Worm (Caenorhabditis elegans) whole organism, dauer: ENCODE results near the gene bicd-1.
"Not testable (repeated sequence)": the region's sequence is repeated elsewhere in the genome, so short reads cannot be mapped to it uniquely, and the experiment has no call there.

Experiments used
- unc-62 ChIP-seq: sonication (generic microtip); optimal IDR thresholded peaks from 2 replicates; lab custom pipeline; 2017; ENCODE audit warnings: missing biosample characterization, missing genetic modification reagents, missing genetic modification characterization

The bicd-1 gene

ce11 chrIV:6591010-6591746 is 19.0 kb upstream of the bicd-1 start, which contains the start of the genes nspb-1 and nspb-2:
nspb-1 (minus strand) TSS chrIV:6591110.
nspb-2 (plus strand) TSS chrIV:6591696.
- TF ChIP-seq unc-62 (GFP tag; lab: Kevin White, UChicago): not testable (repeated sequence)

DNA sequence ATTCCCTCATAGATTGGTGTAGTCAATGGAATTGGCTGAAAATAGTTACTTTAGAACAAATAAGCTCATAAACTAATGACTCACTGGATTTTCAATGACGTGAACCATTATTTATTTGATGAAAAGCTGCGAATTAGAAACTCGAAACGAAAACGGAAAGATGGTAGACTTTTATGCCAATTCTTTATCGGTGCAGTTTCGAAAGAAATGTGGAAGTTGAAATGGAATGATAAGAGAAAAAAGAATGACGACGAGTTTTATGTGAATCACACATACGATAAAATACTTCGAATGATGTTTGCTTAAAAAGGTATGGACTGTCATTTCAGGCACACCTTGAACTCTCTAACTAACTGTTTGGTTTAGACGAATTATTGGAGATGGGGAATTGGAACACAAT is 17.9 kb upstream of the bicd-1 start, which contains the start of the genes lec-11 and irld-7:
Gene lec-11, minus strand, starts transcription at position 126 of the 400 bp plus-strand sequence.
Gene irld-7, plus strand, starts transcription at position 332 of the 400 bp plus-strand sequence.
- TF ChIP-seq unc-62 (GFP tag; lab: Kevin White, UChicago): no peak

- no peak for TF ChIP-seq unc-62 (GFP tag; lab: Kevin White, UChicago)
Measured at ce11 chrIV:6588080-6588613, 16.0 kb upstream of the bicd-1 start.

DNA sequence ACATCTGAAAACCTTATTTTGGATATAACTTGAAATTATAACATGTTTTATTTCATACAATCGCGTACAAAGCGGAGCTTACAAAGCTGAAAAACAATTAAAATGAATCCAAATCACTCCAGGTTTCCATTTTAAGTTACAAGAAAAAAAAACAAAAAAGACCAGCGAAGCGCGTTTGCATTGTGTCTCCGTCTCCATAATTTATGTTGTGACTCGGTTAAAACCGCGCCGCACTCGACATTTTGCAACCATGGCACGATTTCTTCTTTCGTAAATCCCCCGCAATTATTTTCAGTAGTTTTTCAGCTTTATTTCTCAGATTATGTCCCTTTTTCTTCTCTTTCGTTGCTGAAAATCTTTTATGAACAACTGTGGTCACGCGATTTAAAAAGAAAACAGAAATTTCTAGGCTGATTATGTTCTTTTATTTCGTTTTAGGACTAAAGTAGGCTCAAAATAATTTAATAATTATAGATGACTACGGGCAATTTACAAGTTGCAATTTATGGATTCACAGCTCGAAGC is 13.3 kb upstream of the bicd-1 start, which contains the start of the genes F38A5.2 and dnj-11:
Gene F38A5.2, minus strand, starts transcription at position 4 of the 525 bp plus-strand sequence.
Gene dnj-11, plus strand, starts transcription at position 475 of the 525 bp plus-strand sequence.
- TF ChIP-seq unc-62 (GFP tag; lab: Kevin White, UChicago): no peak

DNA sequence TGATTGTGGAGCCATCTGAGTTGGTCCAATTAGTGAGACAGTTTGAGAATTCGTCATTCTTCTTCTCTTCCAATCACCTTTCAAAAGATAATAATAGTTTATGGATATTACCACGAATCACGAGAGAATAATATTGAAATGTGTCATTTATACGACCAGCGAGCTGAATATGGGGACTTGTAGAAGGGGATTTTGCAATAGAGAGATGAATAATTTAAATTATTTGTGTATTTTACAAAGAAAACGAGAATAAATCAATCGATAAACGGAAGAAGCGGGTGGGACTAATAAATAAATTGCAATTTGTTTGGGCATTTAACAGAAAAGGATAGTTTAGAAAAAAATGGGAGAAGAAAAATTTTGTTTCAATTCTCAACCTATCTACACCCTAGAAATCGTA is 10.5 kb upstream of the bicd-1 start, which contains the start of gene odr-8:
Gene odr-8, minus strand, starts transcription at position 101 of the 400 bp plus-strand sequence.
- TF ChIP-seq unc-62 (GFP tag; lab: Kevin White, UChicago): no peak

- no peak for TF ChIP-seq unc-62 (GFP tag; lab: Kevin White, UChicago)
Measured at ce11 chrIV:6581658-6582057, 9.5 kb upstream of the bicd-1 start.

- no peak for TF ChIP-seq unc-62 (GFP tag; lab: Kevin White, UChicago)
Measured at ce11 chrIV:6577914-6578313, 5.8 kb upstream of the bicd-1 start, which contains the start of gene C43G2.3. C43G2.3 (plus strand) TSS chrIV:6578214.

DNA sequence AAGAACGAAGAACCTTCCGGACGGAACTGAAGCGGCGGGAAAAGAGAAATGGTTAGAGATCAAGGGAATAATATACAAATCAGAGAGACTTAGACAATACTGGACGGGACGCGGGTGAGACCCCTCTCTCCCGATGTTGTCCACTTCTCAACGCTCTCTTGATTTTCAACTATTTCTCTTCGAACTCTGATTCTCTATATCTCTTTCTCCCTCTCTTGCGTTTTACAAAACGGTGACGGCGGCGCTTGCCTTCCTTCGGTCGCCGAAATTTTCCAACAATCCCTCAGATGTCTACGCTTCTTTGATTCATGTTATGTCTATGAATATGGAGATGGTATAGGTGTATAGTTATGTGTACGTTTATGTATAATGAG is 4.6 kb upstream of the bicd-1 start:
- no peak for TF ChIP-seq unc-62 (GFP tag; lab: Kevin White, UChicago)

ce11 chrIV:6575959-6576727 is 4.0 kb upstream of the bicd-1 start:
- no peak for TF ChIP-seq unc-62 (GFP tag; lab: Kevin White, UChicago)

- TF ChIP-seq unc-62 (GFP tag; lab: Kevin White, UChicago): no peak
Measured at ce11 chrIV:6574343-6574742, 2.2 kb upstream of the bicd-1 start.

- no peak for TF ChIP-seq unc-62 (GFP tag; lab: Kevin White, UChicago)
Measured at ce11 chrIV:6572655-6573054, 517 bp upstream of the bicd-1 start.

- no peak for TF ChIP-seq unc-62 (GFP tag; lab: Kevin White, UChicago)
Measured at ce11 chrIV:6565605-6566004, 6.5 kb downstream of the bicd-1 start.

ce11 chrIV:6562039-6562438 is 10.1 kb downstream of the bicd-1 start:
- no peak for TF ChIP-seq unc-62 (GFP tag; lab: Kevin White, UChicago)

DNA sequence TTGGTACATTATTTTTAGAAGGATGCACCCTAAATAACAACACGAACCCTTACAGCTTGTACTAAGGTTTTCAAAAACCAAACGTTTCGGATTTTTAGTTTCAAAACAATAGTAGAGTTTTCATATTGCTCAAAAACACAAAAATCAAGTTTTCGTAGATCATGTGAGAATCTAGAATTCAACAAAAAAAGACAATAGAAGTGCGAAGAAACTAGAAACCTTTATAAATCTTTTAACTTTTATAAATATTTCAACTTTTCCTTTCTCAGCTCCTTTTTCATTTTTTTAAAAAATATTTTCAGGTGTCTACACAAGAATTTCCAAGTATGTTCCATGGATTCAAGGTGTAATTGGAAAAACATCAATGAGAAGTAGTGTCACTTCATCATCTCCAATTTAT is 11.7 kb downstream of the bicd-1 start, which contains the start of gene best-9:
Gene best-9, plus strand, starts transcription at position 301 of the 400 bp plus-strand sequence.
- TF ChIP-seq unc-62 (GFP tag; lab: Kevin White, UChicago): no peak

DNA sequence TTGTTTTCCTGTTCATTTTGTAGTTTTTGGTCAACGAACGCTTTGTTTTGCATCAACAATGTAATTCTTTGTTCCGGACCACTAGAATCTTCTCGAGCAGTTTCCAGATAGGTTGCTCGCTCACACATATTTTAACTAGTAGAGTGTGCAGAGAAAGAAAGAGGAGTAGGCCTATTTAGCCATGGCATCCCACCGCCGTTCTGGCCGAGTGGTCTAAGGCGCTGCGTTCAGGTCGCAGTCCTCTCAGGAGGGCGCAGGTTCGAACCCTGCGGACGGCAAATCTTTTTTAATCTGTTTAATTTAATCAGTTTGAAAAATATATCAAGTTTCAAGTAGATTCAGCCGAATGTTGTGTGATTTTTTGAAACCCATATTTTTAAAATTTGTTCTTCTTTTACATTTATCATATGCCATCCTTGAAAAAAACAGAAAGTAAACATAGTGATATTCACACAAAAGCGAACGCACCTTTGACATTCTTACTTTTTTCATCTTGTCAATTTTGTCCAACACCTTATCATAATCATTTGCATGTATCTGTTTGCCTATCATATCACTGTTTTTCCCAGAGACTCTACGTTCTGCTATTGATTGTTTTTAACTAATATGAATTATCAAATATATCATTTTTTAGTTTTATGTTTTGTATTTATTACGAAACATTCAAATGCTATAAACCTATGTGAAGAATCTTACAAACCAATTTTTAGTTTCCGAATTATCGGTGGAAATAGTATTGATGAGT is 15.3 kb downstream of the bicd-1 start, which contains the start of gene try-3:
Gene try-3, plus strand, starts transcription at position 532 of the 745 bp plus-strand sequence.
- TF ChIP-seq unc-62 (GFP tag; lab: Kevin White, UChicago): no peak
